Worm (Caenorhabditis elegans) whole organism, midembryonic: ENCODE measurements around the gene argk-1.

ENCODE experiments used
- T22C8.4 ChIP-seq: fragments of 200-800 bp; sonication (Bioruptor generic); IDR thresholded peaks from 2 replicates; pipeline ENCODE4 v1.3.6; 2022; ENCODE audit warnings: missing genetic modification characterization, missing compliant biosample characterization
- flt-1 ChIP-seq: fragments of 200-800 bp; sonication (Bioruptor generic); IDR thresholded peaks from 2 replicates; pipeline ENCODE4 v1.3.6; 2022; ENCODE audit warnings: missing genetic modification characterization, missing compliant biosample characterization
- med-1 ChIP-seq: sonication (generic microtip); optimal IDR thresholded peaks from 2 replicates; lab custom pipeline; 2017; ENCODE audit warnings: missing genetic modification characterization, mild to moderate bottlenecking, missing compliant biosample characterization, antibody characterized with exemption, missing genetic modification reagents; ENCODE audit not compliant: insufficient read depth
- ref-1 ChIP-seq: fragments of 200-800 bp; sonication (Bioruptor generic); conservative IDR thresholded peaks from 2 replicates; pipeline ENCODE4 v1.3.6; 2022; ENCODE audit warnings: missing genetic modification reagents, missing genetic modification characterization, missing compliant biosample characterization
- tab-1 ChIP-seq: fragments of 200-800 bp; sonication (Bioruptor generic); IDR thresholded peaks from 2 replicates; pipeline ENCODE4 v1.3.6; 2022; ENCODE audit warnings: missing genetic modification characterization, missing compliant biosample characterization
- ztf-23 ChIP-seq: fragments of 200-800 bp; sonication (Bioruptor generic); IDR thresholded peaks from 2 replicates; pipeline ENCODE4 v1.3.6; 2022; ENCODE audit warnings: missing genetic modification reagents, missing genetic modification characterization, missing compliant biosample characterization
- ztf-29 ChIP-seq: fragments of 200-800 bp; sonication (Bioruptor generic); IDR thresholded peaks from 2 replicates; pipeline ENCODE4 v1.3.6; 2022; ENCODE audit warnings: missing genetic modification reagents, missing genetic modification characterization, missing compliant biosample characterization

- TF ChIP-seq med-1 (GFP tag; lab: Kevin White, UChicago) (no peak), flt-1 (GFP tag; lab: Robert Waterston, UW) (no peak), tab-1 (no peak), ref-1 (GFP tag; lab: Robert Waterston, UW) (no peak), T22C8.4 (GFP tag; lab: Robert Waterston, UW) (no peak), ztf-29 (GFP tag; lab: Robert Waterston, UW) (no peak), ztf-23 (no peak)
Observed at ce11 chrV:16075250-16075709, 28.4 kb upstream of the argk-1 start, which contains the start of the genes F14H3.12 and srj-29.
